Worm (Caenorhabditis elegans) whole organism, early embryonic: ENCODE measurements around the gene F19H6.6.

Source experiments
- B0310.2 ChIP-seq: sonication (generic microtip); optimal IDR thresholded peaks from 2 replicates; lab custom pipeline; 2016; ENCODE audit warnings: mild to moderate bottlenecking, missing genetic modification characterization, missing compliant biosample characterization
- F13C5.2 ChIP-seq: sonication (generic microtip); optimal IDR thresholded peaks from 2 replicates; lab custom pipeline; 2017; ENCODE audit warnings: mild to moderate bottlenecking, missing genetic modification characterization, inconsistent platforms, missing compliant biosample characterization
- aly-1 ChIP-seq: sonication (generic microtip); optimal IDR thresholded peaks from 2 replicates; lab custom pipeline; 2016; ENCODE audit warnings: missing genetic modification characterization, missing compliant biosample characterization
- ama-1 ChIP-seq: fragments of 150-350 bp; optimal IDR thresholded peaks from 2 replicates; lab custom pipeline; 2014
- ceh-13 ChIP-seq: fragments of 200-800 bp; sonication (Bioruptor generic); optimal IDR thresholded peaks from 2 replicates; lab custom pipeline; 2018; ENCODE audit warnings: mild to moderate bottlenecking, missing genetic modification characterization, missing compliant biosample characterization
- ceh-36 ChIP-seq: sonication (generic microtip); optimal IDR thresholded peaks from 2 replicates; lab custom pipeline; 2016; ENCODE audit warnings: missing genetic modification characterization, inconsistent platforms, missing compliant biosample characterization
- ets-7 ChIP-seq: sonication (generic microtip); optimal IDR thresholded peaks from 2 replicates; lab custom pipeline; 2016; ENCODE audit warnings: missing genotype, missing genetic modification characterization, missing compliant biosample characterization
- flt-1 ChIP-seq: fragments of 200-800 bp; sonication (Bioruptor generic); IDR thresholded peaks from 2 replicates; pipeline ENCODE4 v1.3.6; 2022; ENCODE audit warnings: missing genetic modification characterization, missing compliant biosample characterization
- hmbx-1 ChIP-seq: sonication (generic microtip); optimal IDR thresholded peaks from 2 replicates; lab custom pipeline; 2016; ENCODE audit warnings: mild to moderate bottlenecking, missing genetic modification characterization, missing compliant biosample characterization
- hmg-4 ChIP-seq: fragments of 200-800 bp; sonication (Bioruptor generic); optimal IDR thresholded peaks from 2 replicates; lab custom pipeline; 2018; ENCODE audit warnings: mild to moderate bottlenecking, missing genetic modification characterization, missing compliant biosample characterization
- hnd-1 ChIP-seq: sonication (generic microtip); optimal IDR thresholded peaks from 2 replicates; lab custom pipeline; 2016; ENCODE audit warnings: missing genetic modification characterization, missing compliant biosample characterization
- pes-1 ChIP-seq: fragments of 200-800 bp; sonication (Bioruptor generic); IDR thresholded peaks from 2 replicates; pipeline ENCODE4 v1.3.6; 2022; ENCODE audit warnings: missing genetic modification reagents, missing genetic modification characterization, missing compliant biosample characterization
- scrt-1 ChIP-seq: fragments of 200-800 bp; sonication (Bioruptor generic); IDR thresholded peaks from 2 replicates; pipeline ENCODE4 v1.3.6; 2022; ENCODE audit warnings: missing genetic modification characterization, missing compliant biosample characterization
- sea-1 ChIP-seq: fragments of 200-800 bp; sonication (Bioruptor generic); conservative IDR thresholded peaks from 2 replicates; pipeline ENCODE4 v1.3.6; 2022; ENCODE audit warnings: missing genetic modification characterization, missing compliant biosample characterization
- tbx-11 ChIP-seq: fragments of 200-800 bp; sonication (Bioruptor generic); IDR thresholded peaks from 2 replicates; pipeline ENCODE4 v1.3.6; 2022; ENCODE audit warnings: missing genetic modification characterization, missing compliant biosample characterization
- tbx-37 ChIP-seq: fragments of 200-800 bp; sonication (Bioruptor generic); conservative IDR thresholded peaks from 2 replicates; pipeline ENCODE4 v1.3.6; 2022; ENCODE audit warnings: missing genetic modification reagents, missing genetic modification characterization, missing compliant biosample characterization
- tra-4 ChIP-seq: sonication (generic microtip); optimal IDR thresholded peaks from 2 replicates; lab custom pipeline; 2017; ENCODE audit warnings: missing genetic modification characterization, missing compliant biosample characterization

F19H6.6 gene

ce11 chrX:12360444-12360843 lies at the start of gene F19H6.6, which contains the start of gene nspc-15:
Gene F19H6.6, plus strand, starts transcription at chrX:12360827.
Gene nspc-15, plus strand, starts transcription at chrX:12360744.
- TF ChIP-seq hmg-4 (GFP tag; lab: Kevin White, UChicago) (no peak), ama-1 (no peak), B0310.2 (tag; lab: Kevin White, UChicago) (no peak), ceh-13 (no peak), tra-4 (tag; lab: Kevin White, UChicago) (no peak), aly-1 (tag; lab: Kevin White, UChicago) (no peak), F13C5.2 (tag; lab: Kevin White, UChicago) (no peak), pes-1 (GFP tag; lab: Robert Waterston, UW) (no peak), hmbx-1 (tag; lab: Kevin White, UChicago) (no peak), flt-1 (GFP tag; lab: Robert Waterston, UW) (no peak), tbx-11 (GFP tag; lab: Robert Waterston, UW) (no peak)

- TF ChIP-seq hmbx-1 (tag; lab: Kevin White, UChicago) = no peak
- no peak for TF ChIP-seq ama-1
Observed at ce11 chrX:12313779-12314178, 46.8 kb upstream of the F19H6.6 start.

- no peak for TF ChIP-seq sea-1
- no peak for TF ChIP-seq tbx-37
- TF ChIP-seq B0310.2 (tag; lab: Kevin White, UChicago) = no peak
- no peak for TF ChIP-seq hmg-4 (GFP tag; lab: Kevin White, UChicago)
- TF ChIP-seq tbx-11 (GFP tag; lab: Robert Waterston, UW) = no peak
- no peak for TF ChIP-seq hnd-1 (tag; lab: Kevin White, UChicago)
- TF ChIP-seq ets-7 (tag; lab: Kevin White, UChicago) = no peak
- no peak for TF ChIP-seq F13C5.2 (tag; lab: Kevin White, UChicago)
- TF ChIP-seq ama-1 = no peak
- TF ChIP-seq aly-1 (tag; lab: Kevin White, UChicago) = no peak
- no peak for TF ChIP-seq pes-1 (GFP tag; lab: Robert Waterston, UW)
- no peak for TF ChIP-seq tra-4 (tag; lab: Kevin White, UChicago)
- no peak for TF ChIP-seq ceh-13
- no peak for TF ChIP-seq ceh-36 (tag; lab: Kevin White, UChicago)
- no peak for TF ChIP-seq flt-1 (GFP tag; lab: Robert Waterston, UW)
Observed at ce11 chrX:12314395-12314794, 46.2 kb upstream of the F19H6.6 start.

- TF ChIP-seq ceh-13 = no peak
- no peak for TF ChIP-seq hmg-4 (GFP tag; lab: Kevin White, UChicago)
- TF ChIP-seq ceh-36 (tag; lab: Kevin White, UChicago) = no peak
- TF ChIP-seq ets-7 (tag; lab: Kevin White, UChicago) = no peak
- TF ChIP-seq pes-1 (GFP tag; lab: Robert Waterston, UW) = no peak
- TF ChIP-seq hmbx-1 (tag; lab: Kevin White, UChicago) = no peak
- TF ChIP-seq scrt-1 (GFP tag; lab: Robert Waterston, UW) = no peak
- no peak for TF ChIP-seq B0310.2 (tag; lab: Kevin White, UChicago)
- no peak for TF ChIP-seq sea-1
- no peak for TF ChIP-seq F13C5.2 (tag; lab: Kevin White, UChicago)
- TF ChIP-seq tbx-37 = no peak
- no peak for TF ChIP-seq tbx-11 (GFP tag; lab: Robert Waterston, UW)
- TF ChIP-seq flt-1 (GFP tag; lab: Robert Waterston, UW) = no peak
- no peak for TF ChIP-seq aly-1 (tag; lab: Kevin White, UChicago)
Observed at ce11 chrX:12315268-12315667, 45.4 kb upstream of the F19H6.6 start, which contains the start of gene xtr-2. Gene xtr-2, plus strand, starts transcription at chrX:12315568.

- TF ChIP-seq tra-4 (tag; lab: Kevin White, UChicago) (no peak), B0310.2 (tag; lab: Kevin White, UChicago) (no peak), pes-1 (GFP tag; lab: Robert Waterston, UW) (no peak), sea-1 (no peak), hmg-4 (GFP tag; lab: Kevin White, UChicago) (no peak), ceh-36 (tag; lab: Kevin White, UChicago) (no peak), hnd-1 (tag; lab: Kevin White, UChicago) (no peak), ama-1 (no peak), aly-1 (tag; lab: Kevin White, UChicago) (no peak), F13C5.2 (tag; lab: Kevin White, UChicago) (no peak), hmbx-1 (tag; lab: Kevin White, UChicago) (no peak), tbx-37 (no peak), flt-1 (GFP tag; lab: Robert Waterston, UW) (no peak), tbx-11 (GFP tag; lab: Robert Waterston, UW) (no peak), scrt-1 (GFP tag; lab: Robert Waterston, UW) (no peak), ets-7 (tag; lab: Kevin White, UChicago) (no peak), ceh-13 (no peak)
Observed at ce11 chrX:12317560-12317959, 43.1 kb upstream of the F19H6.6 start.

- TF ChIP-seq tbx-37 (no peak), B0310.2 (tag; lab: Kevin White, UChicago) (no peak), hnd-1 (tag; lab: Kevin White, UChicago) (no peak), hmg-4 (GFP tag; lab: Kevin White, UChicago) (no peak), flt-1 (GFP tag; lab: Robert Waterston, UW) (no peak), pes-1 (GFP tag; lab: Robert Waterston, UW) (no peak), ets-7 (tag; lab: Kevin White, UChicago) (no peak), tbx-11 (GFP tag; lab: Robert Waterston, UW) (no peak), ceh-36 (tag; lab: Kevin White, UChicago) (no peak), F13C5.2 (tag; lab: Kevin White, UChicago) (no peak), ceh-13 (no peak)
Observed at ce11 chrX:12320737-12321136, 39.9 kb upstream of the F19H6.6 start, which contains the start of gene ceh-40. Gene ceh-40, minus strand, starts transcription at chrX:12320777.

- no peak for TF ChIP-seq hnd-1 (tag; lab: Kevin White, UChicago)
- TF ChIP-seq ama-1 = no peak
- no peak for TF ChIP-seq ceh-36 (tag; lab: Kevin White, UChicago)
- no peak for TF ChIP-seq hmbx-1 (tag; lab: Kevin White, UChicago)
- TF ChIP-seq scrt-1 (GFP tag; lab: Robert Waterston, UW) = no peak
- TF ChIP-seq B0310.2 (tag; lab: Kevin White, UChicago) = no peak
- no peak for TF ChIP-seq ets-7 (tag; lab: Kevin White, UChicago)
- TF ChIP-seq sea-1 = no peak
Observed at ce11 chrX:12321357-12321756, 39.3 kb upstream of the F19H6.6 start, which contains the start of gene F17A2.13. Gene F17A2.13, plus strand, starts transcription at chrX:12321657.
